Fruit fly (Drosophila melanogaster): ENCODE measurements around the gene tws.

Gene tws

dm6 chr3R:10089171-10089664 lies 50.4 kb downstream of the tws start:
- TF ChIP-seq fkh (GFP tag; optimal IDR thresholded peaks at IDR 0.05) (no peak), CG6276 (GFP tag; optimal IDR thresholded peaks at IDR 0.05) (no peak), Hr38 (GFP tag; optimal IDR thresholded peaks at IDR 0.05) (no peak), pdm3 (GFP tag; optimal IDR thresholded peaks at IDR 0.05) (no peak), CG3032 (tag; optimal IDR thresholded peaks at IDR 0.05) (no peak), dac (GFP tag; optimal IDR thresholded peaks at IDR 0.05) (no peak), CG11902 (GFP tag; optimal IDR thresholded peaks at IDR 0.05) (no peak), Sox102F (GFP tag; optimal IDR thresholded peaks at IDR 0.05) (peak; percentile 14), CG1621 (tag; optimal IDR thresholded peaks at IDR 0.05) (no peak), CG11762 (GFP tag; optimal IDR thresholded peaks at IDR 0.05; ENCODE audit: insufficient read depth) (no peak), CG7368 (GFP tag; optimal IDR thresholded peaks at IDR 0.05) (peak; percentile 6), CG6854 (GFP tag; optimal IDR thresholded peaks at IDR 0.05) (peak; percentile 47), Gug (GFP tag; IDR thresholded peaks at IDR 0.05) (no peak), CG6792 (GFP tag; optimal IDR thresholded peaks at IDR 0.05) (no peak), Lpt (GFP tag; optimal IDR thresholded peaks at IDR 0.05) (peak; percentile 2), cyc (GFP tag; optimal IDR thresholded peaks at IDR 0.05) (no peak), CG34406 (GFP tag; optimal IDR thresholded peaks at IDR 0.05) (no peak), Hr39 (GFP tag; optimal IDR thresholded peaks at IDR 0.05) (no peak), Hr4 (GFP tag; optimal IDR thresholded peaks at IDR 0.05) (no peak), CG6808 (GFP tag; optimal IDR thresholded peaks at IDR 0.05) (no peak), CG6163 (GFP tag; IDR thresholded peaks at IDR 0.05) (peak; percentile 55), esn (GFP tag; optimal IDR thresholded peaks at IDR 0.05) (no peak), eg (GFP tag; IDR thresholded peaks at IDR 0.05) (0 out of 3 replicates have a peak, but pooled peaks have one; percentile 30), CG8119 (GFP tag; IDR thresholded peaks at IDR 0.05) (no peak; the same call in 1 of the 3 replicates), CG11294 (GFP tag; IDR thresholded peaks at IDR 0.05) (no peak), spab (GFP tag; optimal IDR thresholded peaks at IDR 0.05) (no peak), CG15336 (GFP tag; IDR thresholded peaks at IDR 0.05) (peak; percentile 44; the same call in 1 of the 2 replicates), Eip78C (GFP tag) (peak; percentile 38), CG3919 (GFP tag; optimal IDR thresholded peaks at IDR 0.05) (no peak), lz (GFP tag; optimal IDR thresholded peaks at IDR 0.05) (no peak), topi (GFP tag; optimal IDR thresholded peaks at IDR 0.05) (no peak), svp (GFP tag) (peak; percentile 39), CG16779 (tag; optimal IDR thresholded peaks at IDR 0.05) (peak; percentile 33), acj6 (GFP tag; optimal IDR thresholded peaks at IDR 0.05) (no peak), CG32006 (GFP tag; optimal IDR thresholded peaks at IDR 0.05) (no peak), net (GFP tag; optimal IDR thresholded peaks at IDR 0.05) (no peak), CG10631 (GFP tag; optimal IDR thresholded peaks at IDR 0.05) (no peak), CG8632 (GFP tag; optimal IDR thresholded peaks at IDR 0.05) (no peak), Sox14 (GFP tag; optimal IDR thresholded peaks at IDR 0.05) (peak; percentile 55), CG31627 (GFP tag; optimal IDR thresholded peaks at IDR 0.05) (no peak), Ets21C (GFP tag; optimal IDR thresholded peaks at IDR 0.05) (no peak), achi (GFP tag; optimal IDR thresholded peaks at IDR 0.05) (no peak), salr (GFP tag; optimal IDR thresholded peaks at IDR 0.05) (no peak), Met (GFP tag; optimal IDR thresholded peaks at IDR 0.05) (no peak), Eip93F (GFP tag; optimal IDR thresholded peaks at IDR 0.05) (peak; percentile 55), fd85E (GFP tag; optimal IDR thresholded peaks at IDR 0.05) (no peak), Ets96B (tag; optimal IDR thresholded peaks at IDR 0.05) (no peak), Smox (GFP tag; optimal IDR thresholded peaks at IDR 0.05) (no peak), CG10669 (GFP tag; optimal IDR thresholded peaks at IDR 0.05) (no peak), Blimp-1 (GFP tag; optimal IDR thresholded peaks at IDR 0.05) (peak; percentile 75), vri (GFP tag; optimal IDR thresholded peaks at IDR 0.05) (peak; percentile 82), OdsH (GFP tag; optimal IDR thresholded peaks at IDR 0.05) (no peak), dsx (GFP tag; optimal IDR thresholded peaks at IDR 0.05; ENCODE audit: poor library complexity, severe bottlenecking) (peak; percentile 27)

All from whole organism, prepupa.